Fruit fly (Drosophila melanogaster) whole organism, prepupa: ENCODE data around the gene CG1575.

Experiments used
- Blimp-1 ChIP-seq: fragments of 200-800 bp; sonication (Bioruptor generic); optimal IDR thresholded peaks from 3 replicates; lab custom pipeline; 2017; ENCODE audit warnings: missing biosample characterization, missing genetic modification characterization, mild to moderate bottlenecking, moderate library complexity, missing genetic modification reagents
- CG10669 ChIP-seq: fragments of 200-800 bp; sonication (Bioruptor generic); optimal IDR thresholded peaks from 3 replicates; lab custom pipeline; 2018; ENCODE audit warnings: missing biosample characterization, mild to moderate bottlenecking, missing genetic modification characterization, moderate library complexity
- CG11294 ChIP-seq: fragments of 200-800 bp; sonication (Bioruptor generic); IDR thresholded peaks from 2 replicates; pipeline ENCODE4 v1.3.6; 2022; ENCODE audit warnings: missing biosample characterization, missing genetic modification characterization
- CG11902 ChIP-seq: fragments of 200-800 bp; sonication (Bioruptor generic); optimal IDR thresholded peaks from 3 replicates; lab custom pipeline; 2016; ENCODE audit warnings: missing biosample characterization, missing genetic modification characterization
- CG15336 ChIP-seq: fragments of 200-800 bp; sonication (Bioruptor generic); IDR thresholded peaks from 2 replicates; pipeline ENCODE4 v1.3.6; 2022; ENCODE audit warnings: missing biosample characterization, missing genetic modification characterization
- CG16779 ChIP-seq: fragments of 200-800 bp; sonication (Bioruptor generic); optimal IDR thresholded peaks from 3 replicates; lab custom pipeline; 2017; ENCODE audit warnings: missing biosample characterization, mild to moderate bottlenecking, missing genetic modification characterization
- CG31627 ChIP-seq: fragments of 200-800 bp; sonication (Bioruptor generic); optimal IDR thresholded peaks from 3 replicates; lab custom pipeline; 2016; ENCODE audit warnings: missing biosample characterization, missing genetic modification characterization
- CG32006 ChIP-seq: fragments of 200-800 bp; sonication (Bioruptor generic); optimal IDR thresholded peaks from 3 replicates; lab custom pipeline; 2017; ENCODE audit warnings: missing biosample characterization, mild to moderate bottlenecking, missing genetic modification characterization
- CG34406 ChIP-seq: fragments of 200-800 bp; sonication (Bioruptor generic); optimal IDR thresholded peaks from 3 replicates; lab custom pipeline; 2016; ENCODE audit warnings: missing biosample characterization, missing genetic modification characterization
- CG4318 ChIP-seq: fragments of 200-800 bp; sonication (Bioruptor generic); optimal IDR thresholded peaks from 3 replicates; lab custom pipeline; 2017; ENCODE audit warnings: missing biosample characterization, mild to moderate bottlenecking, missing genetic modification characterization
- CG6163 ChIP-seq: fragments of 200-800 bp; sonication (Bioruptor generic); IDR thresholded peaks from 3 replicates; pipeline ENCODE4 v1.3.6; 2022; ENCODE audit warnings: missing biosample characterization, missing genetic modification characterization
- CG6276 ChIP-seq: fragments of 200-800 bp; sonication (Bioruptor generic); optimal IDR thresholded peaks from 2 replicates; lab custom pipeline; 2017; ENCODE audit warnings: missing biosample characterization, mild to moderate bottlenecking, missing genetic modification characterization
- CG6808 ChIP-seq: fragments of 200-800 bp; sonication (Bioruptor generic); optimal IDR thresholded peaks from 3 replicates; lab custom pipeline; 2017; ENCODE audit warnings: missing biosample characterization, missing genetic modification characterization, mild to moderate bottlenecking, moderate library complexity, missing genetic modification reagents
- CG7368 ChIP-seq: fragments of 200-800 bp; sonication (Bioruptor generic); optimal IDR thresholded peaks from 3 replicates; lab custom pipeline; 2016; ENCODE audit warnings: missing biosample characterization, missing genetic modification characterization
- CG8119 ChIP-seq: fragments of 200-800 bp; sonication (Bioruptor generic); IDR thresholded peaks from 3 replicates; pipeline ENCODE4 v1.3.6; 2022; ENCODE audit warnings: missing biosample characterization, missing genetic modification characterization
- Eip78C ChIP-seq: fragments of 200-800 bp; sonication (Bioruptor generic); peaks from one replicate; lab custom pipeline; 2016; ENCODE audit warnings: missing biosample characterization, missing genetic modification characterization
- Eip93F ChIP-seq: fragments of 200-800 bp; sonication (Bioruptor generic); optimal IDR thresholded peaks from 2 replicates; lab custom pipeline; 2016; ENCODE audit warnings: missing biosample characterization, mild to moderate bottlenecking, missing genetic modification characterization
- Ets96B ChIP-seq: fragments of 200-800 bp; optimal IDR thresholded peaks from 2 replicates; lab custom pipeline; 2019; ENCODE audit warnings: missing biosample characterization, mild to moderate bottlenecking, missing genetic modification characterization, moderate library complexity
- Gug ChIP-seq: fragments of 200-800 bp; sonication (Bioruptor generic); IDR thresholded peaks from 2 replicates; pipeline ENCODE4 v1.3.6; 2022; ENCODE audit warnings: missing biosample characterization, missing genetic modification characterization
- Hr39 ChIP-seq: fragments of 200-800 bp; sonication (Bioruptor generic); optimal IDR thresholded peaks from 2 replicates; lab custom pipeline; 2016; ENCODE audit warnings: missing biosample characterization, missing genetic modification characterization
- Hr4 ChIP-seq: fragments of 200-800 bp; sonication (Bioruptor generic); optimal IDR thresholded peaks from 3 replicates; lab custom pipeline; 2016; ENCODE audit warnings: missing biosample characterization, missing genetic modification characterization
- Lpt ChIP-seq: fragments of 200-800 bp; sonication (Bioruptor generic); optimal IDR thresholded peaks from 3 replicates; lab custom pipeline; 2016; ENCODE audit warnings: missing biosample characterization, missing genetic modification characterization
- Met ChIP-seq: fragments of 200-800 bp; sonication (Bioruptor generic); optimal IDR thresholded peaks from 3 replicates; lab custom pipeline; 2016; ENCODE audit warnings: missing biosample characterization, missing genetic modification characterization
- Smox ChIP-seq: fragments of 200-800 bp; sonication (Bioruptor generic); optimal IDR thresholded peaks from 3 replicates; lab custom pipeline; 2016; ENCODE audit warnings: missing biosample characterization, missing genetic modification characterization
- Sox102F ChIP-seq: fragments of 200-800 bp; sonication (Bioruptor generic); optimal IDR thresholded peaks from 2 replicates; lab custom pipeline; 2016; ENCODE audit warnings: missing biosample characterization, mild to moderate bottlenecking, missing genetic modification characterization
- Sox15 ChIP-seq: fragments of 200-800 bp; sonication (Bioruptor generic); optimal IDR thresholded peaks from 3 replicates; lab custom pipeline; 2016; ENCODE audit warnings: missing biosample characterization, missing genetic modification characterization
- acj6 ChIP-seq: fragments of 200-800 bp; sonication (Bioruptor generic); optimal IDR thresholded peaks from 3 replicates; lab custom pipeline; 2016; ENCODE audit warnings: missing biosample characterization, missing genetic modification characterization
- cyc ChIP-seq: fragments of 200-800 bp; sonication (Bioruptor generic); optimal IDR thresholded peaks from 3 replicates; lab custom pipeline; 2016; ENCODE audit warnings: missing biosample characterization, missing genetic modification characterization
- dsx ChIP-seq: fragments of 200-800 bp; optimal IDR thresholded peaks from 3 replicates; lab custom pipeline; 2019; ENCODE audit warnings: missing biosample characterization, mild to moderate bottlenecking, missing genetic modification characterization, moderate library complexity; ENCODE audit not compliant: poor library complexity, severe bottlenecking
- eg ChIP-seq: fragments of 200-800 bp; sonication (Bioruptor generic); IDR thresholded peaks from 3 replicates; pipeline ENCODE4 v1.3.6; 2022; ENCODE audit warnings: missing biosample characterization, missing genetic modification characterization
- esn ChIP-seq: fragments of 200-800 bp; sonication (Bioruptor generic); optimal IDR thresholded peaks from 2 replicates; lab custom pipeline; 2016; ENCODE audit warnings: missing biosample characterization, mild to moderate bottlenecking, missing genetic modification characterization, moderate library complexity
- fkh ChIP-seq: fragments of 200-800 bp; sonication (Bioruptor generic); optimal IDR thresholded peaks from 3 replicates; lab custom pipeline; 2017; ENCODE audit warnings: missing biosample characterization, mild to moderate bottlenecking, missing genetic modification characterization, moderate library complexity
- salr ChIP-seq, 2 experiments: fragments of 200-800 bp; sonication (Bioruptor generic); optimal IDR thresholded peaks; 3 replicates each; lab custom pipeline; 2016 to 2018; ENCODE audit warnings: missing biosample characterization in 2 of 2, missing genetic modification characterization in 2 of 2, mild to moderate bottlenecking in 1 of 2
- spab ChIP-seq: fragments of 200-800 bp; sonication (Bioruptor generic); optimal IDR thresholded peaks from 2 replicates; lab custom pipeline; 2017; ENCODE audit warnings: missing biosample characterization, mild to moderate bottlenecking, missing genetic modification characterization, missing genetic modification reagents
- ss ChIP-seq, 2 experiments: fragments of 200-800 bp; sonication (Bioruptor generic); optimal IDR thresholded peaks; 2 replicates in 1 of 2; 3 replicates in 1 of 2; lab custom pipeline; 2017 to 2018; ENCODE audit warnings: mild to moderate bottlenecking in 2 of 2, missing biosample characterization in 2 of 2, missing genetic modification characterization in 2 of 2, moderate library complexity in 1 of 2
- svp ChIP-seq: fragments of 200-800 bp; sonication (Bioruptor generic); peaks from one replicate; lab custom pipeline; 2016; ENCODE audit warnings: missing biosample characterization, missing genetic modification characterization
- topi ChIP-seq: fragments of 200-800 bp; sonication (Bioruptor generic); optimal IDR thresholded peaks from 3 replicates; lab custom pipeline; 2016; ENCODE audit warnings: missing biosample characterization, missing genetic modification characterization
- vri ChIP-seq: fragments of 200-800 bp; sonication (Bioruptor generic); optimal IDR thresholded peaks from 3 replicates; lab custom pipeline; 2016; ENCODE audit warnings: missing biosample characterization, mild to moderate bottlenecking, missing genetic modification characterization

Gene CG1575

dm6 chrX:8125224-8125649 lies 8.4 kb downstream of the CG1575 start (continued):
- TF ChIP-seq spab (no peak), Hr39 (GFP tag; lab: Kevin White, UChicago) (no peak), Lpt (GFP tag; lab: Kevin White, UChicago) (peak; percentile 5), Gug (no peak), Eip78C (peak; percentile 67), salr (GFP tag; optimal IDR thresholded peaks at IDR 0.05; lab: Kevin White, UChicago) (peak in 1 of 2 experiments; percentile 13), esn (no peak), Met (GFP tag; lab: Kevin White, UChicago) (no peak), CG11902 (GFP tag; lab: Kevin White, UChicago) (no peak), eg (GFP tag; lab: Robert Waterston, UW) (0 out of 3 replicates have a peak, but pooled peaks have one; percentile 27), CG6276 (GFP tag; lab: Kevin White, UChicago) (peak; percentile 47), Blimp-1 (GFP tag; lab: Kevin White, UChicago) (no peak), Sox102F (GFP tag; lab: Kevin White, UChicago) (no peak), cyc (GFP tag; lab: Kevin White, UChicago) (no peak), CG16779 (tag; lab: Kevin White, UChicago) (no peak), Smox (GFP tag; lab: Kevin White, UChicago) (no peak), CG34406 (no peak), CG6808 (GFP tag; lab: Kevin White, UChicago) (no peak), acj6 (peak; percentile 12), CG11294 (GFP tag; lab: Robert Waterston, UW) (peak; percentile 39; the same call in 1 of the 2 replicates)
- TF ChIP-seq, all 60 proteins: peak for 17

- peak; percentile 44 for TF ChIP-seq Hr4
- TF ChIP-seq CG7368: no peak
- TF ChIP-seq eg (GFP tag; lab: Robert Waterston, UW): peak; percentile 55; the same call in 2 of the 3 replicates
- TF ChIP-seq Gug: no peak
- no peak for TF ChIP-seq Lpt (GFP tag; lab: Kevin White, UChicago)
- TF ChIP-seq salr (GFP tag; optimal IDR thresholded peaks at IDR 0.05; lab: Kevin White, UChicago): no peak
- TF ChIP-seq topi: no peak
- TF ChIP-seq acj6: no peak
- no peak for TF ChIP-seq CG10669
- TF ChIP-seq Eip93F (GFP tag; lab: Kevin White, UChicago): no peak
- TF ChIP-seq CG4318: peak; percentile 19
- TF ChIP-seq CG11294 (GFP tag; lab: Robert Waterston, UW): no peak
- TF ChIP-seq Ets96B (tag; lab: Kevin White, UChicago): no peak
- TF ChIP-seq CG6163: peak; percentile 50; the same call in 2 of the 3 replicates
- TF ChIP-seq CG11902 (GFP tag; lab: Kevin White, UChicago): no peak
- TF ChIP-seq Eip78C: peak; percentile 66
- TF ChIP-seq CG15336 (GFP tag; lab: Robert Waterston, UW): peak; percentile 54
- TF ChIP-seq vri (GFP tag; lab: Kevin White, UChicago): no peak
- TF ChIP-seq CG32006 (GFP tag; lab: Kevin White, UChicago): peak; percentile 62
- no peak for TF ChIP-seq svp (GFP tag; lab: Kevin White, UChicago)
- 0 out of 3 replicates have a peak, but pooled peaks have one; percentile 29 for TF ChIP-seq CG8119
These were observed 9.3 kb downstream of the CG1575 start for dm6 chrX:8126149-8126548.

dm6 chrX:8128133-8128532 lies 11.3 kb downstream of the CG1575 start:
- TF ChIP-seq dsx (GFP tag; lab: Kevin White, UChicago) (no peak), CG11294 (GFP tag; lab: Robert Waterston, UW) (no peak), CG31627 (no peak), Met (GFP tag; lab: Kevin White, UChicago) (no peak), CG4318 (no peak), Smox (GFP tag; lab: Kevin White, UChicago) (no peak), Hr39 (GFP tag; lab: Kevin White, UChicago) (no peak), CG6163 (no peak), acj6 (no peak), CG7368 (no peak), Ets96B (tag; lab: Kevin White, UChicago) (no peak), ss (GFP tag; optimal IDR thresholded peaks at IDR 0.05; lab: Kevin White, UChicago) (no peak), fkh (GFP tag; lab: Kevin White, UChicago) (no peak), Eip93F (GFP tag; lab: Kevin White, UChicago) (no peak), Sox102F (GFP tag; lab: Kevin White, UChicago) (no peak), Sox15 (GFP tag; lab: Kevin White, UChicago) (no peak), CG32006 (GFP tag; lab: Kevin White, UChicago) (no peak)
- TF ChIP-seq, all 60 proteins: peak for 0
